Fruit fly (Drosophila melanogaster): Measurements from ENCODE around the gene CG42709.

Gene CG42709

dm6 chr3L:12792933-12793448 lies 3.0 kb downstream of the CG42709 start (continued):
- TF ChIP-seq CG7928 (GFP tag; optimal IDR thresholded peaks at IDR 0.05) (no peak), CG8359 (GFP tag; optimal IDR thresholded peaks at IDR 0.05; ENCODE audit: borderline replicate concordance) (no peak), row (GFP tag; IDR thresholded peaks at IDR 0.05) (peak; percentile 74), CG33557 (GFP tag; optimal IDR thresholded peaks at IDR 0.05) (peak; percentile 17), croc (GFP tag; conservative IDR thresholded peaks at IDR 0.05) (no peak), nmo (GFP tag; optimal IDR thresholded peaks at IDR 0.05) (peak; percentile 7), da (GFP tag; optimal IDR thresholded peaks at IDR 0.05) (no peak), emc (GFP tag; optimal IDR thresholded peaks at IDR 0.05) (no peak), pros (GFP tag; optimal IDR thresholded peaks at IDR 0.05) (no peak), ken (GFP tag; IDR thresholded peaks at IDR 0.05) (no peak), ranshi (GFP tag; IDR thresholded peaks at IDR 0.05) (no peak), inv (GFP tag; IDR thresholded peaks at IDR 0.05; ENCODE audit: partially characterized antibody) (no peak), CG10959 (GFP tag; IDR thresholded peaks at IDR 0.05) (no peak), ind (GFP tag; optimal IDR thresholded peaks at IDR 0.05) (peak; percentile 63), CG7271 (tag; optimal IDR thresholded peaks at IDR 0.05) (no peak), CG1233 (GFP tag; optimal IDR thresholded peaks at IDR 0.05) (peak; percentile 55), sna (GFP tag; IDR thresholded peaks at IDR 0.05; ENCODE audit: partially characterized antibody) (no peak), hbn (GFP tag; IDR thresholded peaks at IDR 0.05; ENCODE audit: partially characterized antibody) (no peak), Ets97D (GFP tag; optimal IDR thresholded peaks at IDR 0.05) (no peak), CG7987 (GFP tag; optimal IDR thresholded peaks at IDR 0.05) (no peak), exex (tag; optimal IDR thresholded peaks at IDR 0.05) (peak; percentile 28), disco-r (GFP tag; optimal IDR thresholded peaks at IDR 0.05) (no peak), CG6254 (GFP tag; optimal IDR thresholded peaks at IDR 0.05) (no peak), ftz-f1 (GFP tag; optimal IDR thresholded peaks at IDR 0.05) (no peak), CG30403 (GFP tag; optimal IDR thresholded peaks at IDR 0.05) (peak; percentile 73), p53 (GFP tag; optimal IDR thresholded peaks at IDR 0.05) (no peak), CG10979 (tag; optimal IDR thresholded peaks at IDR 0.05) (peak; percentile 69), CG15269 (tag; optimal IDR thresholded peaks at IDR 0.05) (peak; percentile 86), dmrt11E (tag; optimal IDR thresholded peaks at IDR 0.05) (peak; percentile 24), CG15011 (GFP tag; optimal IDR thresholded peaks at IDR 0.05) (peak; percentile 15), CG11560 (tag; IDR thresholded peaks at IDR 0.05) (no peak), Gug (GFP tag; IDR thresholded peaks at IDR 0.05) (no peak; the same call in 3 of the 4 replicates), zen (tag; optimal IDR thresholded peaks at IDR 0.05) (no peak), CTCF (GFP tag; optimal IDR thresholded peaks at IDR 0.05) (no peak), CG17328 (GFP tag; IDR thresholded peaks at IDR 0.05) (peak; percentile 24; the same call in 1 of the 2 replicates), Hsf (GFP tag; optimal IDR thresholded peaks at IDR 0.05) (peak; percentile 21), E2f1 (GFP tag; IDR thresholded peaks at IDR 0.05) (no peak; the same call in 1 of the 2 replicates), Trl (optimal IDR thresholded peaks at IDR 0.05) (no peak), Trl (GFP tag; optimal IDR thresholded peaks at IDR 0.05) (no peak), dpn (GFP tag; optimal IDR thresholded peaks at IDR 0.05) (peak; percentile 49 to 55), CG14860 (GFP tag; IDR thresholded peaks at IDR 0.05; ENCODE audit: partially characterized antibody) (no peak), CG10654 (GFP tag; optimal IDR thresholded peaks at IDR 0.05) (peak; percentile 25), fd3F (GFP tag; optimal IDR thresholded peaks at IDR 0.05) (peak; percentile 39), CG8944 (GFP tag; optimal IDR thresholded peaks at IDR 0.05) (no peak), CG12769 (tag; optimal IDR thresholded peaks at IDR 0.05) (no peak), CG6854 (GFP tag; optimal IDR thresholded peaks at IDR 0.05) (peak; percentile 49), CG15601 (tag; optimal IDR thresholded peaks at IDR 0.05) (peak; percentile 41), ap (GFP tag; IDR thresholded peaks at IDR 0.05) (no peak), CG17829 (tag; optimal IDR thresholded peaks at IDR 0.05) (peak; percentile 67), CG7372 (GFP tag; IDR thresholded peaks at IDR 0.05) (0 out of 2 replicates have a peak, but pooled peaks have one; percentile 40), CG9727 (GFP tag; optimal IDR thresholded peaks at IDR 0.05) (peak; percentile 52)
